Fruit fly (Drosophila melanogaster) S2 (cell line): ENCODE measurements around the gene CG6753.

Source experiments
- CG8478 ChIP-seq: fragments of >200 bp; optimal IDR thresholded peaks from 2 replicates; lab custom pipeline; 2018
- CTCF ChIP-seq, 2 experiments: fragments of >200 bp; optimal IDR thresholded peaks; 2 replicates each; lab custom pipeline; 2018

- TF ChIP-seq CG8478 (no peak), CTCF (optimal IDR thresholded peaks at IDR 0.05; lab: Kevin White, UChicago) (no peak)
Measured at dm6 chr3R:12634617-12635016, 7.7 kb downstream of the CG6753 start, which contains the start of gene CG11598.
